Fruit fly (Drosophila melanogaster): ENCODE results near the gene CG16790.

DNA sequence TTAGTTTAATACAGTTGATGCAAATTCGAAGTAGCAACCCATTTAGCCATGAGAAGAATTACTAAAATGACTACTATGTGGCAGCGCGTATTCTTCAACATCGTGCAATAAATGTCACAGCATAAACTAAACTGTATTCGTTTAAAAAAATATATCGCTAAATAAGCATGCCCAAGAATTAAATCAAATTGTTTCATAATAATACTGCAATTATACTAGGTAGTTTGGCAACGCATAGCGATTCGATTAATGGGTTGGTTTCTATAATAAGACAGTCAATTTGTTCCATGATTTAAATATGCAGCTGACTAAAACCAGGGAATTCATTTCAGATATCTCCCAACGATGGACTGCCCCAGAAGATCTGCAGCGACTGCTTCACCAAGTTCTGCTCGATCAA, 13.1 kb upstream of the CG16790 start, which contains the start of gene CG33654:
- no peak for TF ChIP-seq CG14655 (GFP tag; optimal IDR thresholded peaks at IDR 0.05)
- no peak for TF ChIP-seq CG13204 (GFP tag; optimal IDR thresholded peaks at IDR 0.05)
- no peak for TF ChIP-seq Pif1A (GFP tag; optimal IDR thresholded peaks at IDR 0.05)
- TF ChIP-seq D1 (tag; optimal IDR thresholded peaks at IDR 0.05): no peak
- no peak for TF ChIP-seq EcR (GFP tag; optimal IDR thresholded peaks at IDR 0.05)
- TF ChIP-seq CG12605 (GFP tag; IDR thresholded peaks at IDR 0.05): no peak
- TF ChIP-seq CG32121 (GFP tag; IDR thresholded peaks at IDR 0.05): no peak
- no peak for TF ChIP-seq Pif1B (GFP tag; optimal IDR thresholded peaks at IDR 0.05)
- no peak for TF ChIP-seq CG17806 (tag; optimal IDR thresholded peaks at IDR 0.05)
- TF ChIP-seq Ets98B (GFP tag; IDR thresholded peaks at IDR 0.05): no peak
- no peak for TF ChIP-seq CG34367 (tag; optimal IDR thresholded peaks at IDR 0.05)
- no peak for TF ChIP-seq fd96Ca (GFP tag; IDR thresholded peaks at IDR 0.05)
- no peak for TF ChIP-seq CG10348 (GFP tag; IDR thresholded peaks at IDR 0.05)
- no peak for TF ChIP-seq CG8159 (tag; optimal IDR thresholded peaks at IDR 0.05)

Measured in whole organism, pupa.